Fruit fly (Drosophila melanogaster) whole organism, adult: ENCODE results near the gene CG31948.

Experiments used
- CG11617 ChIP-seq: fragments of 200-800 bp; sonication (Bioruptor generic); optimal IDR thresholded peaks from 2 replicates; lab custom pipeline; 2017; ENCODE audit warnings: mild to moderate bottlenecking, missing biosample characterization, missing genetic modification reagents, missing genetic modification characterization
- CG12768 ChIP-seq: fragments of 200-800 bp; sonication (Bioruptor generic); optimal IDR thresholded peaks from 2 replicates; lab custom pipeline; 2017; ENCODE audit warnings: missing biosample characterization, missing genetic modification characterization, mild to moderate bottlenecking, moderate library complexity, missing genetic modification reagents
- CG5204 ChIP-seq: fragments of 200-800 bp; sonication (Bioruptor generic); optimal IDR thresholded peaks from 2 replicates; lab custom pipeline; 2016; ENCODE audit warnings: missing biosample characterization, missing genetic modification characterization
- CG7045 ChIP-seq: fragments of 200-800 bp; sonication (Bioruptor generic); optimal IDR thresholded peaks from 2 replicates; lab custom pipeline; 2017; ENCODE audit warnings: missing biosample characterization, mild to moderate bottlenecking, missing genetic modification characterization
- Clk ChIP-seq: fragments of 200-800 bp; sonication (Bioruptor generic); optimal IDR thresholded peaks from 2 replicates; lab custom pipeline; 2017; ENCODE audit warnings: missing biosample characterization, missing genetic modification characterization
- Crg-1 ChIP-seq: fragments of 200-800 bp; sonication (Bioruptor generic); optimal IDR thresholded peaks from 2 replicates; lab custom pipeline; 2016; ENCODE audit warnings: missing biosample characterization, missing genetic modification characterization
- bab1 ChIP-seq: fragments of 200-800 bp; sonication (Bioruptor generic); optimal IDR thresholded peaks from 3 replicates; lab custom pipeline; 2019; ENCODE audit warnings: missing biosample characterization, mild to moderate bottlenecking, missing genetic modification characterization, moderate library complexity
- cic ChIP-seq: fragments of 200-800 bp; sonication (Bioruptor generic); optimal IDR thresholded peaks from 2 replicates; lab custom pipeline; 2017; ENCODE audit warnings: missing biosample characterization, mild to moderate bottlenecking, missing genetic modification characterization, moderate library complexity
- kay ChIP-seq: fragments of 200-800 bp; sonication (Bioruptor generic); peaks from one replicate; lab custom pipeline; 2016; ENCODE audit warnings: missing biosample characterization, missing genetic modification characterization, borderline replicate concordance
- ovo ChIP-seq: fragments of 200-800 bp; sonication (Bioruptor generic); optimal IDR thresholded peaks from 2 replicates; lab custom pipeline; 2016; ENCODE audit warnings: missing biosample characterization, missing genetic modification characterization
- pad ChIP-seq: fragments of 200-800 bp; sonication (Bioruptor generic); optimal IDR thresholded peaks from 3 replicates; lab custom pipeline; 2017; ENCODE audit warnings: missing biosample characterization, missing genetic modification characterization, mild to moderate bottlenecking, moderate library complexity, missing genetic modification reagents
- toe ChIP-seq: fragments of 200-800 bp; sonication (Bioruptor generic); optimal IDR thresholded peaks from 2 replicates; lab custom pipeline; 2016; ENCODE audit warnings: missing biosample characterization, missing genetic modification characterization

DNA sequence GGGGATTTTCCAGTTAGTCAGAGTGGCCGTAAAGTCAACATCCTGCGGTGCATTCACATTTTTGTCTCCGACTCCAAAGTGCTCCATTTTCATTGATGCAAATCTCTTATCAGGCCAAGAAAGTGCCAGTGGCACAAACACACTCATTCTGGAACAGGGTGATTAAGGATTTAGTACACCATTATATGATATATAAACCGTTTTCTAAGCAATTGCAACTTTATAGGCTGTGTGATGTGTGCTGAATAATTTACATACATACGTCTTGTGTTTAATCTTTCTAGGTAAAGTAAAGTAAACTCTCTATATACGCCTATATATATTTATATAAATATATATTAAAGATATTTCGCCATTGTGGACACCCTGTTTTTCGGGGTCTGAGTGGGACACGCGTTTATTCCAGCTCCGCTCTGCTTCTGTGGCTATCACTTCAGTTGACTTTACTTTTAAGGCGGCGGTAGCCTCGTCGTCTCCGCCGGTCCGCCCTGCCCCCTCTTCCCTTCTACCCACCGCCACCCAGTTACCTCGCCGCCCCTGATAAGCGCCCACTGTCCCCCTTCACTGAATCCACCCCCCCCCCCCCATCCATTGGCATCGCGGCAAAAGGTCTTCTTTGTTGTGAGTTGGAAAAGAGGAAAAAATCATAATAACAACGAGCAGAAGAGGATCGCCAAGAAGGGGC is 16.4 kb upstream of the CG31948 start:
- TF ChIP-seq CG12768 (GFP tag; lab: Kevin White, UChicago) (no peak), Clk (GFP tag; lab: Kevin White, UChicago) (no peak), CG7045 (GFP tag; lab: Kevin White, UChicago) (no peak), pad (GFP tag; lab: Kevin White, UChicago) (no peak), kay (GFP tag; lab: Kevin White, UChicago) (no peak), cic (no peak), Crg-1 (no peak), toe (no peak), bab1 (no peak), CG11617 (GFP tag; lab: Kevin White, UChicago) (no peak), CG5204 (GFP tag; lab: Kevin White, UChicago) (no peak), ovo (GFP tag; lab: Kevin White, UChicago) (no peak)
